Worm (Caenorhabditis elegans) whole organism, L1 larva: ENCODE measurements around the gene H20J04.6.

Experiments used
- C04F5.9 ChIP-seq: sonication (generic microtip); optimal IDR thresholded peaks from 2 replicates; lab custom pipeline; 2016; ENCODE audit warnings: missing genetic modification characterization, missing compliant biosample characterization
- C34B4.2 ChIP-seq: sonication (generic microtip); optimal IDR thresholded peaks from 2 replicates; lab custom pipeline; 2017; ENCODE audit warnings: mild to moderate bottlenecking, missing genetic modification characterization, missing compliant biosample characterization
- Y116A8C.19 ChIP-seq: sonication (generic microtip); optimal IDR thresholded peaks from 2 replicates; lab custom pipeline; 2016; ENCODE audit warnings: missing compliant biosample characterization, missing genetic modification characterization, borderline replicate concordance
- ceh-82 ChIP-seq, 3 experiments: fragments of 150-350 bp in 1 of 3; sonication (generic microtip) in 2 of 3; optimal IDR thresholded peaks; 2 replicates each; lab custom pipeline; 2014 to 2017; ENCODE audit warnings: missing biosample characterization in 3 of 3, missing genetic modification characterization in 3 of 3
- ces-1 ChIP-seq: fragments of 150-350 bp; optimal IDR thresholded peaks from 2 replicates; lab custom pipeline; 2014; ENCODE audit warnings: missing biosample characterization, missing genetic modification reagents, missing genetic modification characterization
- dpl-1 ChIP-seq, 3 experiments: fragments of 150-350 bp in 2 of 3; sonication (generic microtip) in 1 of 3; optimal IDR thresholded peaks; 2 replicates each; lab custom pipeline; 2014 to 2017; ENCODE audit warnings: missing biosample characterization in 3 of 3, missing genetic modification characterization in 3 of 3, missing genetic modification reagents in 3 of 3
- dsc-1 ChIP-seq: sonication (generic microtip); optimal IDR thresholded peaks from 2 replicates; lab custom pipeline; 2016; ENCODE audit warnings: mild to moderate bottlenecking, missing genetic modification characterization, missing compliant biosample characterization
- efl-1 ChIP-seq, 4 experiments: fragments of 150-350 bp; optimal IDR thresholded peaks in 3 of 4; peaks in 1 of 4; 1 replicate in 1 of 4; 2 replicates in 3 of 4; lab custom pipeline; 2014; ENCODE audit warnings: missing biosample characterization in 2 of 4, missing genetic modification characterization in 2 of 4, missing genetic modification reagents in 2 of 4
- egl-13 ChIP-seq: sonication (generic microtip); optimal IDR thresholded peaks from 2 replicates; lab custom pipeline; 2016; ENCODE audit warnings: missing genotype, missing genetic modification reagents, missing genetic modification characterization, missing compliant biosample characterization
- elt-2 ChIP-seq: sonication (generic microtip); optimal IDR thresholded peaks from 2 replicates; lab custom pipeline; 2016; ENCODE audit warnings: missing genetic modification characterization, mild to moderate bottlenecking, inconsistent platforms, missing compliant biosample characterization, missing genetic modification reagents
- elt-3 ChIP-seq, 6 experiments: fragments of 150-350 bp in 1 of 6; sonication (generic microtip); optimal IDR thresholded peaks; 2 replicates each; lab custom pipeline; 2017 to 2018; ENCODE audit warnings: missing biosample characterization in 6 of 6, missing genetic modification characterization in 6 of 6, inconsistent platforms in 1 of 6
- fkh-10 ChIP-seq: sonication (generic microtip); optimal IDR thresholded peaks from 2 replicates; lab custom pipeline; 2017; ENCODE audit warnings: missing biosample characterization, missing genetic modification reagents, missing genetic modification characterization
- hlh-4 ChIP-seq: sonication (generic microtip); optimal IDR thresholded peaks from 2 replicates; lab custom pipeline; 2016; ENCODE audit warnings: mild to moderate bottlenecking, missing genetic modification characterization, missing compliant biosample characterization
- hpl-2 ChIP-seq: fragments of 150-350 bp; optimal IDR thresholded peaks from 2 replicates; lab custom pipeline; 2014; ENCODE audit warnings: missing biosample characterization, missing genetic modification reagents, missing genetic modification characterization
- isw-1 ChIP-seq: fragments of 200-800 bp; sonication (Bioruptor generic); IDR thresholded peaks from 2 replicates; pipeline ENCODE4 v1.3.6; 2022; ENCODE audit warnings: missing genetic modification characterization, missing compliant biosample characterization
- lin-14 ChIP-seq: fragments of 200-800 bp; sonication (Bioruptor generic); optimal IDR thresholded peaks from 2 replicates; lab custom pipeline; 2018; ENCODE audit warnings: mild to moderate bottlenecking, missing genetic modification characterization, moderate library complexity, missing compliant biosample characterization
- lin-35 ChIP-seq, 2 experiments: fragments of 150-350 bp; optimal IDR thresholded peaks; 2 replicates each; lab custom pipeline; 2014; ENCODE audit warnings: missing biosample characterization in 2 of 2, missing genetic modification characterization in 2 of 2, missing genetic modification reagents in 2 of 2
- lin-39 ChIP-seq: fragments of 150-350 bp; optimal IDR thresholded peaks from 2 replicates; lab custom pipeline; 2014; ENCODE audit warnings: missing biosample characterization, missing genetic modification reagents, missing genetic modification characterization
- lir-3 ChIP-seq: sonication (generic microtip); optimal IDR thresholded peaks from 2 replicates; lab custom pipeline; 2016; ENCODE audit warnings: mild to moderate bottlenecking, missing genetic modification characterization, moderate library complexity, missing compliant biosample characterization; ENCODE audit not compliant: poor library complexity
- lsy-2 ChIP-seq, 2 experiments: fragments of 150-350 bp; optimal IDR thresholded peaks; 2 replicates each; lab custom pipeline; 2014; ENCODE audit warnings: missing biosample characterization in 2 of 2, missing genetic modification characterization in 2 of 2
- mab-9 ChIP-seq: fragments of 200-800 bp; sonication (Bioruptor generic); IDR thresholded peaks from 2 replicates; pipeline ENCODE4 v1.3.6; 2022; ENCODE audit warnings: missing genetic modification reagents, missing genetic modification characterization, missing compliant biosample characterization
- mef-2 ChIP-seq: fragments of 150-350 bp; optimal IDR thresholded peaks from 2 replicates; lab custom pipeline; 2014; ENCODE audit warnings: missing biosample characterization, missing genetic modification characterization
- mep-1 ChIP-seq: fragments of 150-350 bp; optimal IDR thresholded peaks from 2 replicates; lab custom pipeline; 2014; ENCODE audit warnings: missing biosample characterization, missing genetic modification characterization
- nhr-237 ChIP-seq: fragments of 150-350 bp; optimal IDR thresholded peaks from 2 replicates; lab custom pipeline; 2014; ENCODE audit warnings: missing biosample characterization, missing genetic modification characterization
- nhr-71 ChIP-seq: sonication (generic microtip); optimal IDR thresholded peaks from 2 replicates; lab custom pipeline; 2016; ENCODE audit warnings: mild to moderate bottlenecking, missing genetic modification characterization, moderate library complexity, missing compliant biosample characterization
- nhr-76 ChIP-seq: sonication (generic microtip); optimal IDR thresholded peaks from 2 replicates; lab custom pipeline; 2017; ENCODE audit warnings: missing biosample characterization, missing genetic modification characterization
- nhr-77 ChIP-seq: fragments of 150-350 bp; optimal IDR thresholded peaks from 2 replicates; lab custom pipeline; 2014; ENCODE audit warnings: missing biosample characterization, missing genetic modification characterization
- nhr-85 ChIP-seq: sonication (generic microtip); peaks from one replicate; lab custom pipeline; 2016; ENCODE audit warnings: missing genetic modification characterization, inconsistent platforms, missing compliant biosample characterization
- nhr-90 ChIP-seq: sonication (generic microtip); optimal IDR thresholded peaks from 2 replicates; lab custom pipeline; 2016; ENCODE audit warnings: mild to moderate bottlenecking, missing genetic modification characterization, missing compliant biosample characterization; ENCODE audit not compliant: poor library complexity
- pax-3 ChIP-seq: fragments of 200-800 bp; sonication (Bioruptor generic); optimal IDR thresholded peaks from 2 replicates; lab custom pipeline; 2018; ENCODE audit warnings: mild to moderate bottlenecking, missing genetic modification characterization, moderate library complexity, missing compliant biosample characterization
- skn-1 ChIP-seq: fragments of 150-350 bp; optimal IDR thresholded peaks from 2 replicates; lab custom pipeline; 2014; ENCODE audit warnings: missing biosample characterization, missing genetic modification characterization
- sup-37 ChIP-seq: fragments of 200-800 bp; sonication (Bioruptor generic); optimal IDR thresholded peaks from 2 replicates; lab custom pipeline; 2018; ENCODE audit warnings: mild to moderate bottlenecking, missing genetic modification characterization, missing compliant biosample characterization
- tbx-2 ChIP-seq: sonication (generic microtip); optimal IDR thresholded peaks from 2 replicates; lab custom pipeline; 2016; ENCODE audit warnings: missing genetic modification characterization, missing compliant biosample characterization
- tlp-1 ChIP-seq: fragments of 150-350 bp; optimal IDR thresholded peaks from 2 replicates; lab custom pipeline; 2014; ENCODE audit warnings: missing biosample characterization, missing genetic modification characterization
- unc-130 ChIP-seq: fragments of 150-350 bp; optimal IDR thresholded peaks from 2 replicates; lab custom pipeline; 2017; ENCODE audit warnings: missing biosample characterization, missing genetic modification characterization, inconsistent platforms
- unc-62 ChIP-seq: fragments of 150-350 bp; optimal IDR thresholded peaks from 2 replicates; lab custom pipeline; 2014; ENCODE audit warnings: missing biosample characterization, missing genetic modification reagents, missing genetic modification characterization
- xbp-1 ChIP-seq: sonication (generic microtip); optimal IDR thresholded peaks from 2 replicates; lab custom pipeline; 2016; ENCODE audit warnings: missing genetic modification characterization, missing compliant biosample characterization
- zip-4 ChIP-seq: fragments of 200-800 bp; sonication (Bioruptor generic); optimal IDR thresholded peaks from 2 replicates; lab custom pipeline; 2018; ENCODE audit warnings: mild to moderate bottlenecking, missing genetic modification characterization, moderate library complexity, missing compliant biosample characterization
- ztf-11 ChIP-seq, 2 experiments: sonication (generic microtip); optimal IDR thresholded peaks; 2 replicates each; lab custom pipeline; 2016 to 2017; ENCODE audit warnings: missing genetic modification characterization in 2 of 2, missing biosample characterization in 1 of 2, missing compliant biosample characterization in 1 of 2

H20J04.6 gene

ce11 chrII:4288572-4288971 lies 34.5 kb upstream of the H20J04.6 start:
- TF ChIP-seq C04F5.9 (no peak), tlp-1 (no peak), lir-3 (tag; lab: Kevin White, UChicago) (no peak), nhr-85 (peak; percentile 66), unc-62 (GFP tag; lab: Kevin White, UChicago) (no peak), hlh-4 (tag; lab: Kevin White, UChicago) (no peak), lin-14 (GFP tag; lab: Kevin White, UChicago) (peak; percentile 28), mep-1 (peak; percentile 2), lsy-2 (tag; optimal IDR thresholded peaks at IDR 0.05; lab: Kevin White, UChicago) (peak in 1 of 2 experiments; percentile 1), elt-3 (tag; optimal IDR thresholded peaks at IDR 0.05; lab: Kevin White, UChicago) (peak in 1 of 6 experiments; percentile 32), pax-3 (peak; percentile 29), lin-35 (GFP tag; optimal IDR thresholded peaks at IDR 0.05; lab: Kevin White, UChicago) (no peak), skn-1 (no peak), dsc-1 (peak; percentile 53), elt-2 (tag; lab: Kevin White, UChicago) (peak; percentile 52)

- TF ChIP-seq ceh-82 (tag; optimal IDR thresholded peaks at IDR 0.05; lab: Kevin White, UChicago) (no peak), lsy-2 (tag; optimal IDR thresholded peaks at IDR 0.05; lab: Kevin White, UChicago) (no peak), nhr-71 (no peak), lin-14 (GFP tag; lab: Kevin White, UChicago) (peak; percentile 68), dpl-1 (GFP tag; optimal IDR thresholded peaks at IDR 0.05; lab: Kevin White, UChicago) (no peak), fkh-10 (peak; percentile 65), ces-1 (GFP tag; lab: Kevin White, UChicago) (peak; percentile 16)
Observed at ce11 chrII:4291799-4292198, 31.3 kb upstream of the H20J04.6 start.

- TF ChIP-seq lsy-2 (tag; optimal IDR thresholded peaks at IDR 0.05; lab: Kevin White, UChicago) (peak in 1 of 2 experiments; percentile 0), lin-39 (tag; lab: Kevin White, UChicago) (no peak), lir-3 (tag; lab: Kevin White, UChicago) (no peak), skn-1 (no peak), lin-14 (GFP tag; lab: Kevin White, UChicago) (peak; percentile 18), mab-9 (GFP tag; lab: Robert Waterston, UW) (no peak), unc-130 (no peak), dsc-1 (no peak), pax-3 (no peak), sup-37 (GFP tag; lab: Kevin White, UChicago) (no peak), Y116A8C.19 (no peak), nhr-237 (tag; lab: Kevin White, UChicago) (no peak), mef-2 (tag; lab: Kevin White, UChicago) (no peak), nhr-76 (no peak), xbp-1 (no peak), fkh-10 (no peak), nhr-90 (no peak), zip-4 (GFP tag; lab: Kevin White, UChicago) (no peak), egl-13 (tag; lab: Kevin White, UChicago) (no peak), efl-1 (optimal IDR thresholded peaks at IDR 0.05; lab: Kevin White, UChicago) (no peak), efl-1 (GFP tag; optimal IDR thresholded peaks at IDR 0.05 in 1 of 2; lab: Kevin White, UChicago) (peak in 1 of 2 experiments; percentile 77), C34B4.2 (tag; lab: Kevin White, UChicago) (no peak), nhr-71 (no peak), ztf-11 (tag; optimal IDR thresholded peaks at IDR 0.05; lab: Kevin White, UChicago) (no peak), nhr-77 (tag; lab: Kevin White, UChicago) (no peak), isw-1 (GFP tag; lab: Robert Waterston, UW) (no peak), tbx-2 (tag; lab: Kevin White, UChicago) (no peak), hpl-2 (GFP tag; lab: Kevin White, UChicago) (no peak)
Observed at ce11 chrII:4293027-4293522, 30.0 kb upstream of the H20J04.6 start.
